Worm (Caenorhabditis elegans): ENCODE results near the gene F14F8.8.

ce11 chrV:16716574-16716973, 44.5 kb upstream of the F14F8.8 start, which contains the start of gene srh-137:
- TF ChIP-seq F16B12.6 (tag; optimal IDR thresholded peaks at IDR 0.05) (no peak), nhr-237 (tag; optimal IDR thresholded peaks at IDR 0.05) (no peak)

All from whole organism, L1 larva.